Worm (Caenorhabditis elegans) whole organism, mixed stage, embryonic: ENCODE results near the gene Y14H12A.1.
A peak's percentile ranks its signal among the peaks of the same experiment; 100 is the strongest.

Experiments used
- M03D4.4 ChIP-seq: sonication (generic microtip); optimal IDR thresholded peaks from 2 replicates; lab custom pipeline; 2017; ENCODE audit warnings: mild to moderate bottlenecking, missing genetic modification characterization, missing compliant biosample characterization
- elt-3 ChIP-seq: fragments of 150-350 bp; optimal IDR thresholded peaks from 2 replicates; lab custom pipeline; 2014; ENCODE audit warnings: missing biosample characterization, missing genetic modification characterization
- flh-1 ChIP-seq: fragments of 200-800 bp; sonication (Bioruptor generic); optimal IDR thresholded peaks from 2 replicates; lab custom pipeline; 2018; ENCODE audit warnings: mild to moderate bottlenecking, missing genetic modification characterization, moderate library complexity, missing compliant biosample characterization
- lin-13 ChIP-seq: fragments of 150-350 bp; optimal IDR thresholded peaks from 2 replicates; lab custom pipeline; 2014; ENCODE audit warnings: missing biosample characterization, missing genetic modification characterization
- lsy-2 ChIP-seq: fragments of 150-350 bp; optimal IDR thresholded peaks from 2 replicates; lab custom pipeline; 2014; ENCODE audit warnings: missing biosample characterization, missing genetic modification characterization
- nhr-12 ChIP-seq: fragments of 150-350 bp; optimal IDR thresholded peaks from 2 replicates; lab custom pipeline; 2014; ENCODE audit warnings: missing biosample characterization, missing genetic modification characterization
- nhr-2 ChIP-seq: fragments of 150-350 bp; optimal IDR thresholded peaks from 2 replicates; lab custom pipeline; 2014; ENCODE audit warnings: missing biosample characterization, missing genetic modification characterization
- nhr-237 ChIP-seq: fragments of 150-350 bp; optimal IDR thresholded peaks from 2 replicates; lab custom pipeline; 2014; ENCODE audit warnings: missing biosample characterization, missing genetic modification characterization
- nhr-28 ChIP-seq: fragments of 150-350 bp; optimal IDR thresholded peaks from 2 replicates; lab custom pipeline; 2014; ENCODE audit warnings: missing biosample characterization, missing genetic modification characterization
- nhr-76 ChIP-seq: sonication (generic microtip); optimal IDR thresholded peaks from 2 replicates; lab custom pipeline; 2017; ENCODE audit warnings: missing biosample characterization, missing genetic modification characterization
- tbx-8 ChIP-seq: fragments of 200-800 bp; sonication (Bioruptor generic); optimal IDR thresholded peaks from 2 replicates; lab custom pipeline; 2018; ENCODE audit warnings: mild to moderate bottlenecking, missing genetic modification characterization, moderate library complexity, missing compliant biosample characterization
- unc-62 ChIP-seq: fragments of 150-350 bp; optimal IDR thresholded peaks from 2 replicates; lab custom pipeline; 2014; ENCODE audit warnings: missing biosample characterization, missing genetic modification reagents, missing genetic modification characterization
- ztf-11 ChIP-seq: fragments of 150-350 bp; optimal IDR thresholded peaks from 2 replicates; lab custom pipeline; 2014; ENCODE audit warnings: missing biosample characterization, missing genetic modification characterization

DNA sequence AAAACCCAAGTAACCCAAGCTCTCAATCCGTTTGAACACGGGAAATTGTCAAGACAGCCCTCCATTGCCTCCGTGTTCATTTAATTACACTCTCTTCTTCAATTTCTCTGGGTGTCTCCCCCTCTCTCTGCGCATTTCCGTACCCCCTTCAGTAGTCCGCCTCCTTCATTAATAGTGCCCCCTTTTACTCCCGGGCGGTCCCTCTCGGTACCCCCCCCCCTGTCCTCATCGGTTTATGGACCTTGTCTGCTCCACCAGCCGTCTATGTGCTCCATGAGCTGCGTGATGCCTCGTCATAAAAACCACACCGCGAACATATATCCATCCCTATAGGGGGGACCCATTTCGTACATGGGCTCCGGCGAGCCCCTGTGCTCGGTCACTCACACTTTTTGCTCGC is 6.5 kb downstream of the Y14H12A.1 start:
- TF ChIP-seq nhr-76 (tag; lab: Kevin White, UChicago), result no peak
- no peak for TF ChIP-seq unc-62 (GFP tag; lab: Kevin White, UChicago)
- TF ChIP-seq nhr-28, result no peak
- peak; percentile 15 for TF ChIP-seq ztf-11
- no peak for TF ChIP-seq nhr-2 (tag; lab: Kevin White, UChicago)
- no peak for TF ChIP-seq elt-3 (tag; lab: Kevin White, UChicago)
- TF ChIP-seq flh-1 (GFP tag; lab: Kevin White, UChicago), result no peak
- no peak for TF ChIP-seq lsy-2
- no peak for TF ChIP-seq nhr-237 (tag; lab: Kevin White, UChicago)
- TF ChIP-seq lin-13 (tag; lab: Kevin White, UChicago), result no peak
- no peak for TF ChIP-seq nhr-12
- peak; percentile 51 for TF ChIP-seq M03D4.4 (tag; lab: Kevin White, UChicago)
- no peak for TF ChIP-seq tbx-8 (GFP tag; lab: Kevin White, UChicago)
